Fruit fly (Drosophila melanogaster) whole organism, embryonic: Measurements from ENCODE around the gene CG13947.
A peak's percentile ranks its signal among the peaks of the same experiment; 100 is the strongest.

Experiments used
- Antp ChIP-seq: fragments of 200-800 bp; sonication (Bioruptor generic); optimal IDR thresholded peaks from 3 replicates; lab custom pipeline; 2016; ENCODE audit warnings: missing biosample characterization, missing genetic modification characterization
- Atf6 ChIP-seq: fragments of 200-800 bp; sonication (Bioruptor generic); IDR thresholded peaks from 2 replicates; pipeline ENCODE4 v1.3.6; 2022; ENCODE audit warnings: missing biosample characterization, missing genetic modification characterization
- CG10267 ChIP-seq: fragments of 200-800 bp; sonication (Bioruptor generic); optimal IDR thresholded peaks from 2 replicates; lab custom pipeline; 2018; ENCODE audit warnings: missing biosample characterization, mild to moderate bottlenecking, missing genetic modification characterization, moderate library complexity
- CG12104 ChIP-seq: fragments of 200-800 bp; sonication (Bioruptor generic); optimal IDR thresholded peaks from 3 replicates; lab custom pipeline; 2016; ENCODE audit warnings: missing biosample characterization, missing genetic modification characterization
- CG14710 ChIP-seq: fragments of 200-800 bp; sonication (Bioruptor generic); optimal IDR thresholded peaks from 3 replicates; lab custom pipeline; 2019; ENCODE audit warnings: missing biosample characterization, mild to moderate bottlenecking, missing genetic modification characterization, moderate library complexity
- CG15514 ChIP-seq: fragments of 200-800 bp; sonication (Bioruptor generic); optimal IDR thresholded peaks from 3 replicates; lab custom pipeline; 2017; ENCODE audit warnings: missing biosample characterization, missing genetic modification characterization, mild to moderate bottlenecking, moderate library complexity, missing genetic modification reagents
- CG1603 ChIP-seq: fragments of 200-800 bp; sonication (Bioruptor generic); optimal IDR thresholded peaks from 2 replicates; lab custom pipeline; 2019; ENCODE audit warnings: missing biosample characterization, mild to moderate bottlenecking, missing genetic modification characterization, moderate library complexity
- CG17568 ChIP-seq: fragments of 200-800 bp; sonication (Bioruptor generic); optimal IDR thresholded peaks from 2 replicates; lab custom pipeline; 2018; ENCODE audit warnings: missing biosample characterization, mild to moderate bottlenecking, missing genetic modification characterization, moderate library complexity
- CG18764 ChIP-seq: fragments of 200-800 bp; sonication (Bioruptor generic); optimal IDR thresholded peaks from 3 replicates; lab custom pipeline; 2016; ENCODE audit warnings: missing biosample characterization, missing genetic modification characterization
- CG2120 ChIP-seq: fragments of 200-800 bp; sonication (Bioruptor generic); optimal IDR thresholded peaks from 3 replicates; lab custom pipeline; 2016; ENCODE audit warnings: missing biosample characterization, missing genetic modification characterization
- CG2875 ChIP-seq: fragments of 200-800 bp; sonication (Bioruptor generic); optimal IDR thresholded peaks from 2 replicates; lab custom pipeline; 2017; ENCODE audit warnings: missing biosample characterization, mild to moderate bottlenecking, missing genetic modification characterization, missing genetic modification reagents
- CG3163 ChIP-seq: fragments of 200-800 bp; sonication (Bioruptor generic); optimal IDR thresholded peaks from 3 replicates; lab custom pipeline; 2016; ENCODE audit warnings: missing biosample characterization, missing genetic modification characterization
- CG34224 ChIP-seq: fragments of 200-800 bp; sonication (Bioruptor generic); IDR thresholded peaks from 3 replicates; pipeline ENCODE4 v1.3.6; 2022; ENCODE audit warnings: missing biosample characterization, missing genetic modification characterization; ENCODE audit not compliant: partially characterized antibody
- CG34422 ChIP-seq: fragments of 200-800 bp; sonication (Bioruptor generic); IDR thresholded peaks from 3 replicates; pipeline ENCODE4 v1.3.6; 2022; ENCODE audit warnings: missing biosample characterization, missing genetic modification characterization
- CG4328 ChIP-seq: fragments of 200-800 bp; sonication (Bioruptor generic); optimal IDR thresholded peaks from 3 replicates; lab custom pipeline; 2017; ENCODE audit warnings: missing biosample characterization, missing genetic modification reagents, missing genetic modification characterization
- CG6813 ChIP-seq: fragments of 200-800 bp; sonication (Bioruptor generic); optimal IDR thresholded peaks from 2 replicates; lab custom pipeline; 2017; ENCODE audit warnings: missing biosample characterization, missing genetic modification characterization, mild to moderate bottlenecking, moderate library complexity, missing genetic modification reagents
- Dll ChIP-seq: fragments of 200-800 bp; sonication (Bioruptor generic); IDR thresholded peaks from 4 replicates; pipeline ENCODE4 v1.3.6; 2022; ENCODE audit warnings: missing biosample characterization, missing genetic modification characterization; ENCODE audit not compliant: partially characterized antibody
- Dp ChIP-seq: fragments of 200-800 bp; sonication (Bioruptor generic); optimal IDR thresholded peaks from 2 replicates; lab custom pipeline; 2018; ENCODE audit warnings: missing biosample characterization, mild to moderate bottlenecking, missing genetic modification characterization, moderate library complexity
- E2f2 ChIP-seq: fragments of 200-800 bp; sonication (Bioruptor generic); IDR thresholded peaks from 2 replicates; pipeline ENCODE4 v1.3.6; 2022; ENCODE audit warnings: missing biosample characterization, missing genetic modification characterization
- Hr51 ChIP-seq, 2 experiments: fragments of 200-800 bp; sonication (Bioruptor generic); optimal IDR thresholded peaks; 2 replicates in 1 of 2; 3 replicates in 1 of 2; lab custom pipeline; 2016 to 2018; ENCODE audit warnings: missing biosample characterization in 2 of 2, missing genetic modification characterization in 2 of 2, mild to moderate bottlenecking in 1 of 2, moderate library complexity in 1 of 2
- MBD-R2 ChIP-seq: fragments of 200-800 bp; sonication (Bioruptor generic); IDR thresholded peaks from 2 replicates; pipeline ENCODE4 v1.3.6; 2022; ENCODE audit warnings: missing biosample characterization, missing genetic modification characterization
- MESR4 ChIP-seq: fragments of 200-800 bp; sonication (Bioruptor generic); optimal IDR thresholded peaks from 2 replicates; lab custom pipeline; 2018; ENCODE audit warnings: missing biosample characterization, mild to moderate bottlenecking, missing genetic modification characterization, moderate library complexity
- Med ChIP-seq: fragments of 200-800 bp; sonication (Bioruptor generic); peaks from one replicate; lab custom pipeline; 2016; ENCODE audit warnings: missing biosample characterization, missing genetic modification characterization, mild to moderate bottlenecking, inconsistent platforms, moderate library complexity
- Pdp1 ChIP-seq, 2 experiments: fragments of 200-800 bp; sonication (Bioruptor generic); optimal IDR thresholded peaks; 3 replicates each; lab custom pipeline; 2016; ENCODE audit warnings: missing biosample characterization in 2 of 2, missing genetic modification characterization in 2 of 2, mild to moderate bottlenecking in 1 of 2, moderate library complexity in 1 of 2
- Trl ChIP-seq, 3 experiments: fragments of >200 bp in 2 of 3; fragments of 200-800 bp in 1 of 3; sonication (Bioruptor generic) in 1 of 3; optimal IDR thresholded peaks; 2 replicates in 1 of 3; 3 replicates in 2 of 3; lab custom pipeline; 2016 to 2017; ENCODE audit warnings: missing biosample characterization in 1 of 3, missing genetic modification characterization in 1 of 3
- ato ChIP-seq: fragments of 200-800 bp; sonication (Bioruptor generic); IDR thresholded peaks from 2 replicates; pipeline ENCODE4 v1.3.6; 2022; ENCODE audit warnings: missing biosample characterization, missing genetic modification characterization; ENCODE audit not compliant: partially characterized antibody
- chinmo ChIP-seq: fragments of 200-800 bp; sonication (Bioruptor generic); IDR thresholded peaks from 4 replicates; pipeline ENCODE4 v1.3.6; 2022; ENCODE audit warnings: missing biosample characterization, missing genetic modification characterization; ENCODE audit not compliant: partially characterized antibody
- ci ChIP-seq: fragments of 200-800 bp; sonication (Bioruptor generic); IDR thresholded peaks from 3 replicates; pipeline ENCODE4 v1.3.6; 2022; ENCODE audit warnings: missing biosample characterization, missing genetic modification characterization
- croc ChIP-seq: fragments of 200-800 bp; sonication (Bioruptor generic); conservative IDR thresholded peaks from 3 replicates; pipeline ENCODE4 v1.3.6; 2022; ENCODE audit warnings: missing biosample characterization, missing genetic modification characterization
- crp ChIP-seq, 2 experiments: fragments of 200-800 bp; sonication (Bioruptor generic); optimal IDR thresholded peaks; 2 replicates in 1 of 2; 3 replicates in 1 of 2; lab custom pipeline; 2017; ENCODE audit warnings: missing biosample characterization in 2 of 2, missing genetic modification characterization in 2 of 2, mild to moderate bottlenecking in 1 of 2, moderate library complexity in 1 of 2
- exex ChIP-seq: fragments of 200-800 bp; sonication (Bioruptor generic); optimal IDR thresholded peaks from 4 replicates; lab custom pipeline; 2018; ENCODE audit warnings: missing biosample characterization, mild to moderate bottlenecking, missing genetic modification characterization, moderate library complexity
- gfzf ChIP-seq: fragments of 200-800 bp; sonication (Bioruptor generic); optimal IDR thresholded peaks from 2 replicates; lab custom pipeline; 2016; ENCODE audit warnings: missing biosample characterization, mild to moderate bottlenecking, missing genetic modification characterization, moderate library complexity
- grn ChIP-seq: fragments of 200-800 bp; sonication (Bioruptor generic); optimal IDR thresholded peaks from 3 replicates; lab custom pipeline; 2017; ENCODE audit warnings: missing biosample characterization, missing genetic modification characterization
- pzg ChIP-seq: fragments of 200-800 bp; sonication (Bioruptor generic); optimal IDR thresholded peaks from 3 replicates; lab custom pipeline; 2018; ENCODE audit warnings: missing biosample characterization, mild to moderate bottlenecking, missing genetic modification characterization, moderate library complexity
- ro ChIP-seq: fragments of 200-800 bp; sonication (Bioruptor generic); IDR thresholded peaks from 2 replicates; pipeline ENCODE4 v1.3.6; 2022; ENCODE audit warnings: missing biosample characterization, missing genetic modification characterization
- shn ChIP-seq: fragments of 200-800 bp; sonication (Bioruptor generic); optimal IDR thresholded peaks from 3 replicates; lab custom pipeline; 2016; ENCODE audit warnings: missing biosample characterization, missing genetic modification characterization
- stwl ChIP-seq: fragments of 200-800 bp; sonication (Bioruptor generic); optimal IDR thresholded peaks from 3 replicates; lab custom pipeline; 2018; ENCODE audit warnings: missing biosample characterization, mild to moderate bottlenecking, missing genetic modification characterization, moderate library complexity
- tll ChIP-seq, 2 experiments: fragments of 200-800 bp in 1 of 2; fragments of >200 bp in 1 of 2; sonication (Bioruptor generic) in 1 of 2; optimal IDR thresholded peaks; 2 replicates each; lab custom pipeline; 2017 to 2019; ENCODE audit warnings: missing biosample characterization in 2 of 2, missing genetic modification characterization in 2 of 2, mild to moderate bottlenecking in 1 of 2, moderate library complexity in 1 of 2
- toy ChIP-seq: fragments of 200-800 bp; sonication (Bioruptor generic); IDR thresholded peaks from 2 replicates; pipeline ENCODE4 v1.3.6; 2022; ENCODE audit warnings: missing biosample characterization, missing genetic modification characterization
- unc-4 ChIP-seq: fragments of 200-800 bp; sonication (Bioruptor generic); IDR thresholded peaks from 2 replicates; pipeline ENCODE4 v1.3.6; 2022; ENCODE audit warnings: missing biosample characterization, missing genetic modification characterization; ENCODE audit not compliant: partially characterized antibody
- vvl ChIP-seq: fragments of 200-800 bp; sonication (Bioruptor generic); IDR thresholded peaks from 2 replicates; pipeline ENCODE4 v1.3.6; 2022; ENCODE audit warnings: missing biosample characterization, missing genetic modification characterization
- wek ChIP-seq: fragments of 200-800 bp; sonication (Bioruptor generic); optimal IDR thresholded peaks from 3 replicates; lab custom pipeline; 2018; ENCODE audit warnings: missing biosample characterization, mild to moderate bottlenecking, missing genetic modification characterization, moderate library complexity

Gene CG13947

DNA sequence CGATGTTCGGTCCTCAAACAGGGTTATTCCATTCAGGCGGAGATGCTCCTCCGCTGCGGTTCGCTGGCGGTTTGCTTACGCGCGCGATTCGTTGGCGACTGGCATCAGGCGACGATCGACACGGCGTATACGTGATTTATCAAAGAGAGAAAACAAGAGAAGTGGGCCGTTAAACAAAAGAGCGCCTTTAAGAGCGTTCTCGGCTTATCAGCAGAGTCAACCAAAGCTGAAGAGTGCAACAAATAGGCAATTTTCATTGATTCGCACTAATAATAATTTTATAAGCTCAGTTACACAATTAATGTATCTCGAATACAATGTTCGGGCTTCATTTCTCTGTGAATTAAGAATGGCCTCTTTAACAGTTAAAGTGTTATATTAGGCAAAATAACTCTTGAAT, 11.7 kb downstream of the CG13947 start, which contains the start of gene Pkg21D:
Gene Pkg21D, minus strand, starts transcription at position 101 of the 400 bp plus-strand sequence.
- TF ChIP-seq Antp (GFP tag; lab: Kevin White, UChicago) (no peak), exex (tag; lab: Kevin White, UChicago) (no peak), ato (GFP tag; lab: Robert Waterston, UW) (no peak), Trl (optimal IDR thresholded peaks at IDR 0.05; lab: Kevin White, UChicago) (peak in 1 of 2 experiments; percentile 23), Trl (GFP tag; optimal IDR thresholded peaks at IDR 0.05; lab: Kevin White, UChicago) (no peak), croc (GFP tag; lab: Robert Waterston, UW) (no peak), toy (no peak), CG3163 (GFP tag; lab: Kevin White, UChicago) (peak; percentile 56), tll (GFP tag; optimal IDR thresholded peaks at IDR 0.05; lab: Kevin White, UChicago) (no peak), Atf6 (GFP tag; lab: Robert Waterston, UW) (no peak), CG15514 (GFP tag; lab: Kevin White, UChicago) (no peak)

DNA sequence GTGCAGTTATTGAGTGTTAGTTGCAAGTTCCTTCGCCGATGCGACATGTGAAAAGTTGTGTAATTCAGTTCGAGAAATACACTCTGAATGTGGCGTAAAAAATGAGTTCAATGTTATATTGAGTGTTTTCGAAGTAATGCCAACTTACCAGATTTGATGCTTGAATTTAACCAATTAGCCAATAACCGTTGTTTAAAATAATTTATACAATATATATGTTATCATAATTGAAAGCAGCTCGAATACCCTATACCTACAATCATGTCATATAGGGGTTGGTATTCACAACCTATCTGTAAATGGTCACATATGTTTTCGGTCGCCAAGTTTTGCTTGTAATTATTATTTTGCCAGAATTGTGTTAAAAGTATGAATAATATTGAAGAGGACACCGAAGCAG, 31.3 kb downstream of the CG13947 start, which contains the start of gene Nnf1b:
Gene Nnf1b, plus strand, starts transcription at position 301 of the 400 bp plus-strand sequence.
- TF ChIP-seq Dp (GFP tag; lab: Kevin White, UChicago): peak; percentile 22
- peak; percentile 35 for TF ChIP-seq Med (GFP tag; lab: Kevin White, UChicago)
- peak; percentile 35 for TF ChIP-seq stwl (tag; lab: Kevin White, UChicago)
- no peak for TF ChIP-seq CG4328 (GFP tag; lab: Kevin White, UChicago)
- TF ChIP-seq Hr51 (GFP tag; optimal IDR thresholded peaks at IDR 0.05; lab: Kevin White, UChicago): no peak
- peak; percentile 86 for TF ChIP-seq wek (GFP tag; lab: Kevin White, UChicago)
- TF ChIP-seq CG34224: no peak
- peak; percentile 49 for TF ChIP-seq gfzf (GFP tag; lab: Kevin White, UChicago)
- TF ChIP-seq CG18764: no peak
- TF ChIP-seq CG14710 (tag; lab: Kevin White, UChicago): peak; percentile 9
- peak; percentile 28 for TF ChIP-seq grn (GFP tag; lab: Kevin White, UChicago)
- peak; percentile 7 for TF ChIP-seq CG1603
- peak; percentile 19 for TF ChIP-seq pzg (GFP tag; lab: Kevin White, UChicago)
- TF ChIP-seq vvl: peak; percentile 38; the same call in 1 of the 2 replicates
- TF ChIP-seq CG2875 (GFP tag; lab: Kevin White, UChicago): no peak
- peak; percentile 4 for TF ChIP-seq CG10267 (tag; lab: Kevin White, UChicago)

DNA sequence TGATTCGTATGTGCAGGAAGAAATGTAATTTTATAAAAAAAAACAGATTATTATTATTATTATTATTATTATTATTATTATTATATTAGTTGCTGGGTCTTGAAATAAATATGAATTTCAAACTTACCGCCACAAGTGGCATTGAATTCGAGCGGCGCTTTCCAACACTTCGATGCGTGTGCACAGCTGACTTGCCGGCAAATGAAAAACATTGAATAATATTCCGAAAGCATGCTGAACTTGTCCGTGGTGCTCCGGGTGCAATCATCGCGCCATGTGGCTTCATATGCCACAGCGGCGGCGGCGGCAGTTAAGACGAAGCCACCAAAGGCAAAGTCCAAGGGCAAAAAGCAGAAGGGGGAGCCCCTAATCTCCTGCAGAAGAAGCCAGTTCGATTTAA, 32.4 kb downstream of the CG13947 start, which contains the start of gene Dbp21E2:
Gene Dbp21E2, plus strand, starts transcription at position 180 of the 400 bp plus-strand sequence.
- TF ChIP-seq MESR4 (GFP tag; lab: Kevin White, UChicago): peak; percentile 38
- TF ChIP-seq unc-4 (GFP tag; lab: Robert Waterston, UW): 0 out of 2 replicates have a peak, but pooled peaks have one; percentile 17
- peak; percentile 1 for TF ChIP-seq CG2120 (GFP tag; lab: Kevin White, UChicago)
- TF ChIP-seq crp (GFP tag; optimal IDR thresholded peaks at IDR 0.05; lab: Kevin White, UChicago): peak in 1 of 2 experiments; percentile 84
- peak; percentile 74 for TF ChIP-seq MBD-R2 (GFP tag; lab: Robert Waterston, UW)
- TF ChIP-seq shn: no peak
- TF ChIP-seq Pdp1 (GFP tag; optimal IDR thresholded peaks at IDR 0.05; lab: Kevin White, UChicago): peak in 1 of 2 experiments; percentile 87
- peak; percentile 93 for TF ChIP-seq E2f2
- no peak for TF ChIP-seq ro (GFP tag; lab: Robert Waterston, UW)
- TF ChIP-seq chinmo (GFP tag; lab: Robert Waterston, UW): 0 out of 4 replicates have a peak, but pooled peaks have one; percentile 6
- peak; percentile 13; the same call in 1 of the 3 replicates for TF ChIP-seq ci (GFP tag; lab: Robert Waterston, UW)
- peak; percentile 11 for TF ChIP-seq CG15514 (GFP tag; lab: Kevin White, UChicago)
- no peak for TF ChIP-seq CG12104 (GFP tag; lab: Kevin White, UChicago)
- peak; percentile 83 for TF ChIP-seq CG10267 (tag; lab: Kevin White, UChicago)
- peak; percentile 34; the same call in 1 of the 3 replicates for TF ChIP-seq CG34422 (GFP tag; lab: Robert Waterston, UW)
- peak; percentile 18; the same call in 1 of the 4 replicates for TF ChIP-seq Dll (GFP tag; lab: Robert Waterston, UW)
- TF ChIP-seq pzg (GFP tag; lab: Kevin White, UChicago): peak; percentile 24
- no peak for TF ChIP-seq CG6813
- peak; percentile 84 for TF ChIP-seq Dp (GFP tag; lab: Kevin White, UChicago)
- no peak for TF ChIP-seq CG17568 (GFP tag; lab: Kevin White, UChicago)
